Fruit fly (Drosophila melanogaster): ENCODE measurements around the gene Sfp84E.

Gene Sfp84E

DNA sequence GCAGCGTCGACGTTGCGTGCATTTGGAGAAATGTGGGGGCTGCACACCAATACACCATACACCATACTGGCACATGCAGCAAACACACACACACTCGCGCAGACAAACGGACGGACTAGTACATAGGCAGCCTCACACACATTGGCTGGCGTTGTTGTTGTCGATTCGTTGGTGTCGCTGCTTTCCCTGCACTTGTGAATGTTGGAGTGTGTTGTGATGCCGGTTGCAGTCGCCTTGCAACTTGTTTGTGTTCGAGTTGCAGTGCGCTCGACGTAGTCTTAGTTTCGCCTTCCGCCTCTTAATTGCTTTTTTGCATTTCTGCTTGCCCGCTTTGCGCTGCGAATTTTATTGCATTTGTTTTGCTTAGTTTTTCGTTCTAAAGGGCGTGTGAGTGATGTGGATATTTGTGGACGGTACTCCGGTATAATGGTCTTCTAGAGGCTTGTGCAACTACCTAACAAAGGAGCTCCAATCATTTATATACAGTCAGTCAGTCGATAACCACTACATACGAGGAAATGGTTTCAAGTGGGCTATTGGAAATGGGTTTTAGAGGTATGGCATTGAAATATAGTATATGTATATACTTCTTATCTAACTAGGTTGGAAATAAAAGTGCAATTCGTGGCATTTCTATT is 16.5 kb downstream of the Sfp84E start:
- no peak for TF ChIP-seq noc (tag; optimal IDR thresholded peaks at IDR 0.05)

DNA sequence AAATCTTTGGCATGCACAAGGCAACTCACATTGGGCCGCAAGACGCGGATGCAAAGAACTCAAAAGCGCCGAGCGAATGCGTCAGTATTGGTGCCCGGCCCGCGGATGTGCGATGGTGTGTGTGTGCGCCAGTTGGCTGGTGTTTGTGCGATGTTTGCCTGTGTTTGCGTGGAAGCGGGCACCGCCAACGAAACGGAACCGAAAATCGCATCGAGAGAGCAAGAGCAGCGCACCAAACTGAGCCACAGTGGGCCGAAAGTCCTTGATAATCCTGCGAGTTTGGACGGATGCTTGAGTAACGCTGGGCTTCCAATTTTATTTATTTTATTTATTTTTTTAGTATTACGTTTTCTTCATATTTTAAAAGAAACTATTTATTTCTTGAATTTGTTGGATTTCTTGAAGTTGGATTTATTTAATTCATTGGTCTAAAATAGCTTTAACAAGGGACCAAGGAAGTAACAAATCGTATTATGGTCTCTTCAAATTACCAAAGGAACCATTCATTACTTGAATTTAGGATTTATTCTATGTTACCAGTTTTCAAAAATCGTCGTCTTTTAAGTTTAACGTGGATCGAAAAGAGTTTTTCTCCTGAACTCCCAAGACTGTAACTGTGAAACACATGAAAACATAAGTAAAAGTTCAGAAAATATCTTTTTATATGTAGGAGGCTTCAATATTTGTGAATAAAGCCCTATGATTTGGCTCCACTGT is 17.2 kb downstream of the Sfp84E start:
- TF ChIP-seq noc (tag; optimal IDR thresholded peaks at IDR 0.05) = no peak

DNA sequence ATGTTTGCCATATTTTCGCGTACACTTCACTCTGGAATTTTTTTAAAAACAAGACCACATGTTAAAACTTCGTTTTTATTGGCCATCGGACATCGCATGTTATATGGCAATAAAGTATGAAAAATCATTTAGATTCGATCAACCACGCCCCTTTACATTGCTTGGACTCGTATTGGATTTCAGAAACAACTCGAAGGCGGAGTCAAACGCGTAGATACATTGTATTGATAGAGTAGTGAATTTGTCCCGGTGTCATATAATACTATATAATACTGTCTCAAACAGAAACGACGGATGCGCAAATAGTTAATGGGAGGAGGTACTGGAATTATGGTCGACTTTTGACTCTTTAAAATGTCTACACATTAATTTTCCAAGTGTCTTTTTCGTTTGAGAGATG is 18.8 kb downstream of the Sfp84E start:
- no peak for TF ChIP-seq noc (tag; optimal IDR thresholded peaks at IDR 0.05)

DNA sequence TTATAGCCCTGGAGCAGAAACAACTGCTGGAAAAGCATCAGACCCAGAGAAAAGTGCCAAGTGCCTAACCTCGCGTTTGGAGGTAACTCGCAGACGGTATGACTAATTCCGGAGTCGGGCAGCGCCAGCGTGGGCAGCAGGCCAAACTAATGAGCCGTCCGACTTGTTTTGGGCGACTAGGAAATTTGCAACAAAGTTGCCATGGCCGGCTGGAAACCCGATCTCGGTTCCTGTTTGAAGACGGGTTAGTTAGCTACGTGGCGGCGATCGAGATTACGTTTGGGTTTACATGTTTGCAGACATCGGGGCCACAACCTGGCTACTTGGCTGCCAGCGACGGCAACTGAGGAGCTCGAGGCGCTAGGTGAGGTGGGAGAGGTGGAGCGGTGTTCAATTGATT is 23.1 kb downstream of the Sfp84E start:
- TF ChIP-seq noc (tag; optimal IDR thresholded peaks at IDR 0.05) = no peak

DNA sequence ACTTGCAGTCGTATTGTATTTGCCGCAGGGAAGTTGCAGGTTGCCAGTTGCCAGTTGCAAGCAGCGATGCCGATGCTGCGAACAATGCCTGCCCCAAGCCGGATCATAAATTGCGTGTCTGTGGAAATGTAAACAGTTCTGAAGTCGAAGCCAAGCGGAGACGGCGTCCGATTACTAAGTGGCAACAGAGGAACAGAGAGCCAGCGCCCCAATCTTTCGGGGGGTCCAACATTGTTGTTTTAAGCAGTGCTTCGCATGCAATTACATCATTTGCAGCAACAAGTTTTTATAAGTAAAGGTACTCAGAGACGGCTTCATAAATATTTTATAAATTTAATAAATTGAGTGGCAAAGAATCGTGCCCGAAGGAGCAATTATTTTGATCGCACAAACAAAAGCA is 25.6 kb downstream of the Sfp84E start:
- no peak for TF ChIP-seq noc (tag; optimal IDR thresholded peaks at IDR 0.05)

DNA sequence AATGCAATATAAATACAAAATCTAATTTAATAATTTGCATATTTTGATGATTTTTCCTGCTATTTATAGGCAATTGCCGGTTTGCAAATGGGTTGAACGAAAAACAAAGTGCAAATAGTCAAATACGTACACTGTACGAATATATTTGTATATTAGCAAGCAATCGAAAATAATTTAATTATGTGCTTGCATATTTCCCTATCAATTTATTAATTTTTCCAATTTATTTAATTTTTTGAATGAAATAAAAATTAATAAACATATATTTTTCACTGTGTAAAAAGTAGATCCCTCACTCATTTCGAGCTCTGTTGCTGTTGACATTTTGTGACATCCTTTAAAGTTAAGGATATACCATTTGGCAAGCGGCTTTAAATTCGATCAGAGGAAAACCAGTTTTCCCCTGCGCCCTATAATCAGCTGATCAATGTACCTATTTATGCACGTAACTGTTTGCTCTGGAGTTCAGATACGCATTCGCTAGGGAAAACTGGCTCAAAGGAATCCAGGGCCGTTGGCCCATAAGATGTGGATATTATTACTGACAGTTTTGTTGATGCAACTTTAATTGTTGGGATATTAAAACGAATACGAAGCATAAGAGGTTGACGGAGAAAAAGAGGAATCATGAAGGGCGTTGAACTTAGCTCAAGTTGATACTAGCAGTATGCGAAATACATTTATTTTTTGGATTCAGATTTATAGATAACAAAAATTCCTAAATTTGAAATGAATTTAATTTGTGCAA is 26.9 kb downstream of the Sfp84E start:
- no peak for TF ChIP-seq noc (tag; optimal IDR thresholded peaks at IDR 0.05)

DNA sequence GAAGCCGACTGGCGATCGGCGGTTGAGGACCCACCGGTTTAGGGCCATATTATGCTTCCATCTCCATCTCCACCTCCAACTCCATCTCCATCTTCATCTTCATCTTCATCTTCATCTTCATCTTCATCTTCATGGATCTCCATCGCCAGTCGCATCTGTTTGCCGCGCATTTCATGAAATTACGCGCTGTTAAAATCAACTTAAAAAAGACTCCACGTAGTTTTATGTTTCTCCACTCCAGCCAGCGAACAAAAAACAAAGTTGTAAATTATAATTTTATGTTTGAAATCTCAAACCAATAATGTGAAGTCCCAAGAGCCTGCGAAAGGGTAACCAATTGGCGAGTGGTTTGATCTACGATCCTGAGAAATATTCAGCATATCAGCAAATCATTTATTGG is 30.0 kb downstream of the Sfp84E start:
- TF ChIP-seq noc (tag; optimal IDR thresholded peaks at IDR 0.05) = no peak

DNA sequence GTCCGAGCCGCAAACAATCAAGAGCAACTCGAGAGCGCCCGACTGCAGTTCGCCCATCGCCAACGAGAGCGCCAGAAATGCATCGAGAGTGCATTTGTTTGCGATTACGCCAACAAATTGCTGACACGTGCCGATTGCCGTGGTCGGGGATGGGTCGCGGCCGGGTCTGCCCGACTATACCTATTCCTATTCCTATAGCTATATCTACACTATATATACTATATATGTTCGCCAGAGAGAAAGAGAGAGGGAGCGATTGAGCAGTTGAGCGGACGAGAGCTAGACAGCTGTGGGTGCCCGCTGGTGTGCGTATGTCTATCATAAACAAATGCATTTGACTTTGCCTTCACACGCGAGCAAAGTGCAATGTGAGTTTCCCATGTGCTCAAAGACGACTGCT is 32.8 kb downstream of the Sfp84E start:
- no peak for TF ChIP-seq noc (tag; optimal IDR thresholded peaks at IDR 0.05)

DNA sequence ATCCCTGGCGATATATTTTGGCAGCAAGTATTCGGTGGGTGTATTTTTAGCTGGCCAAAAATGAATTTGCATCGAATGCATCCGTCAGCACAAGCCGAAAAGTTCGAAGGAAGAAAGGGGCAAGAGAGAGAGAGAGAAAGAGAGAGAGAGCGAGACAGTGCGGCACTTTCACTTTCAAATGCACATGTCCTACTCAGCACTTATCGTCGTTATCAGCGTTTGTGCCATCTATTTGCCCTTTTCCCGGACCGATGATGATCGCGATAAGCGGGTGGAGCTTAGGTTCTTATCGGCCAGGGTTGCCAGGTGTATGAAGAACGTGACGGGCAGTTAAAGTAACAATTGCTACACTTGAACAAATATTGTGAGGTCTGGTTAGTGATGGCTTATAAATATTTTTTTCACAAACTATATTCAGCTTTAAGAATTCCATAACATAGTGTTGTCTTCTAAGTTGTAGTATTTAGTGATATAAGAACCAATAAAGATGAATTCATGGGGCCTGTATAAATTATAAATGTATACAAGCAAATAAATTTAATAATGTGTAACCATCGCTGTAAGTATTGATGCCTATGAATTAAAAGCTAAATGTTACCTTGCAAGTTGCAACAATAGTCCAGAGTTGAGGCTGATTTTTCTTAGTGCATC is 35.3 kb downstream of the Sfp84E start:
- no peak for TF ChIP-seq noc (tag; optimal IDR thresholded peaks at IDR 0.05)

DNA sequence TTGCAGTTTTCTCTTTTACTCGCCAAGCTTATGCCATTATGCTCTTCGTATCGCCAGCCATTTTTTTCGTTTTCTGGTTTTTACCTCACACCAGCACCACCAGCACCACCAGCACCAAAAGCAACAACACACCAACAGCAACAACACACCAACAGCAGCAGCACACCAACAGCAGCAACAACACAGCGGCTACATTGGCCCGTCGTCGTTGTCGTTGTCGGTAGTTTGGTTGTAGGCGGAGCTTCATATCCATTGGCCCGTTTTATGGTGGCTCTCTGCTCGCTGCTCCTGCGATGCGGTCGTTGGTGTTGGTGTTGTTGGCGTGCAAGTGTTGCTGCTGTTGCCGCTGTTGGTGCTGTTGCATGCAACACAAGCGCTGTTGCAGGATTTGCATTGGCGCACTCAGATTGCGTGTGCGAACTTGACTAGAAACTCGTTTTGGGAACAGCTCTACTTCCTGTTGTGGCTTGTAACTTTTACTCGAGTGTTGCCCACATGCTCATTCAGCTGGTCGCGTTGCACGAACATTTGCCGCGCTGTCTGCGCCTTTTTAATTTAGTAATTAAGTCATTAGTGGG is 43.2 kb downstream of the Sfp84E start:
- TF ChIP-seq noc (tag; optimal IDR thresholded peaks at IDR 0.05) = no peak

Data from whole organism, larva.